Worm (Caenorhabditis elegans) whole organism, L4 larva: ENCODE data around the gene Y15E3A.5.

Experiments used
- F37D6.2 ChIP-seq: sonication (generic microtip); optimal IDR thresholded peaks from 2 replicates; lab custom pipeline; 2016; ENCODE audit warnings: mild to moderate bottlenecking, missing genetic modification characterization, missing compliant biosample characterization
- Y48G9A.11 ChIP-seq: fragments of 200-800 bp; sonication (Bioruptor generic); IDR thresholded peaks from 2 replicates; pipeline ENCODE4 v1.3.6; 2022; ENCODE audit warnings: missing genetic modification reagents, missing genetic modification characterization, missing compliant biosample characterization
- aly-2 ChIP-seq: sonication (generic microtip); optimal IDR thresholded peaks from 2 replicates; lab custom pipeline; 2018; ENCODE audit warnings: missing biosample characterization, missing genetic modification characterization
- ceh-32 ChIP-seq: sonication (generic microtip); optimal IDR thresholded peaks from 2 replicates; lab custom pipeline; 2016; ENCODE audit warnings: mild to moderate bottlenecking, missing genetic modification characterization, missing compliant biosample characterization; ENCODE audit not compliant: poor library complexity
- daf-19 ChIP-seq: fragments of 200-800 bp; sonication (Bioruptor generic); conservative IDR thresholded peaks from 2 replicates; pipeline ENCODE4 v1.3.6; 2022; ENCODE audit warnings: missing genetic modification characterization, missing compliant biosample characterization
- egl-43 ChIP-seq: fragments of 200-800 bp; sonication (Bioruptor generic); IDR thresholded peaks from 2 replicates; pipeline ENCODE4 v1.3.6; 2022; ENCODE audit warnings: missing genetic modification reagents, missing genetic modification characterization, missing compliant biosample characterization
- fkh-10 ChIP-seq: fragments of 150-350 bp; optimal IDR thresholded peaks from 2 replicates; lab custom pipeline; 2014; ENCODE audit warnings: missing biosample characterization, missing genetic modification reagents, missing genetic modification characterization
- lir-3 ChIP-seq: sonication (generic microtip); optimal IDR thresholded peaks from 2 replicates; lab custom pipeline; 2016; ENCODE audit warnings: mild to moderate bottlenecking, missing genetic modification characterization, missing compliant biosample characterization
- mxl-3 ChIP-seq: fragments of 200-800 bp; sonication (Bioruptor generic); optimal IDR thresholded peaks from 2 replicates; lab custom pipeline; 2018; ENCODE audit warnings: mild to moderate bottlenecking, missing genetic modification characterization, missing compliant biosample characterization
- nhr-28 ChIP-seq: fragments of 150-350 bp; optimal IDR thresholded peaks from 2 replicates; lab custom pipeline; 2014; ENCODE audit warnings: missing biosample characterization, missing genetic modification characterization
- pqm-1 ChIP-seq: sonication (generic microtip); optimal IDR thresholded peaks from 2 replicates; lab custom pipeline; 2017; ENCODE audit warnings: missing biosample characterization, missing genetic modification characterization
- tra-1 ChIP-seq: fragments of 200-800 bp; sonication (Bioruptor generic); IDR thresholded peaks from 2 replicates; pipeline ENCODE4 v1.3.6; 2022; ENCODE audit warnings: missing genetic modification reagents, missing genetic modification characterization, missing compliant biosample characterization
- unc-39 ChIP-seq: sonication (generic microtip); optimal IDR thresholded peaks from 2 replicates; lab custom pipeline; 2017; ENCODE audit warnings: missing biosample characterization, missing genetic modification characterization

DNA sequence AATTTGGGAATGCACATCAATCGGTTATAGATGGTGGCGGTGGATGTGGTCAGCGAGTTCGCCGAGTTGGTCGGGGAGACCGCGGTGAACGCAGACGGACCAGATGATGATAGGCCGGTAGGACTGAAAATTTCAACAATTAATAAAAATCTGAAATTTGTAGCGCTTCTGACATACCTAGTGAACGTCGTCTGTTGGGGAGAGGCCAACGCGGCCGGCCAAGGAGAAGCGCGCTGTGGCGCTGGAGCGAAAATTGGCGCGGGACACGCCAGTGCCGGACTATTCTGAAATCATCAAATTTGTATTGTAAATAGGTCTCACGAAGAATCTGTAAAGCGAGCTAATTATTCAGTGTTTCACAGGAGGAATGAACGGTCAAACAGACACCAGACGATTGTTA, 32.4 kb downstream of the Y15E3A.5 start:
- TF ChIP-seq ceh-32 (tag; lab: Kevin White, UChicago) (no peak), tra-1 (GFP tag; lab: Robert Waterston, UW) (no peak), mxl-3 (GFP tag; lab: Kevin White, UChicago) (no peak), daf-19 (GFP tag; lab: Robert Waterston, UW) (no peak), pqm-1 (no peak), F37D6.2 (tag; lab: Kevin White, UChicago) (no peak), nhr-28 (tag; lab: Kevin White, UChicago) (no peak), egl-43 (GFP tag; lab: Robert Waterston, UW) (no peak), fkh-10 (GFP tag; lab: Kevin White, UChicago) (no peak), unc-39 (tag; lab: Kevin White, UChicago) (no peak), lir-3 (no peak), aly-2 (tag; lab: Kevin White, UChicago) (no peak), Y48G9A.11 (GFP tag; lab: Robert Waterston, UW) (no peak)
